Worm (Caenorhabditis elegans): ENCODE results near the gene fbxb-95.

DNA sequence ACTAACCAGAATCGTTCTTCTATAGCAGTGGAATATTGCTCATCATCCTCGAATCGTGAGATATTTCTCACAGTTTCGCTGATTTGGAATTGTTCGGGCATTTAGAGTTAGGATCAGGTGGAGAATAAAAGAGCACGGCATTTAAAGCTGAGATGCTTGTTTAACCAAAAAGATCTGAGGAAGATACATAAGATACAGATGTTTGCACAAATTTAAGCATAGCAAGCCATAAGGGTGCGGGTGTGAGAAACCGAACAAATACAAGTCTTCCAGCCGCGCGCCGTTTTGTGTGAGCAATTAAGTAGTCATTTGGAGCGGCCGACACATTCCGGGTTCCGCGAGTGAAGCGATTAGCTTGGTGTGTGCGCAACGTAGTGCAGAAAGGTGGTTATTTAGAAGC, 32.2 kb downstream of the fbxb-95 start, which contains the start of gene math-7:
- TF ChIP-seq dpl-1 (GFP tag; optimal IDR thresholded peaks at IDR 0.05) (no peak), hmg-1.2 (GFP tag; IDR thresholded peaks at IDR 0.05) (no peak), ZK185.1 (tag; optimal IDR thresholded peaks at IDR 0.05; ENCODE audit: poor library complexity, severe bottlenecking) (no peak), F37B4.10 (GFP tag; IDR thresholded peaks at IDR 0.05) (no peak), snpc-4 (GFP tag; optimal IDR thresholded peaks at IDR 0.05) (no peak), snpc-4 (tag; optimal IDR thresholded peaks at IDR 0.05) (no peak)
